Worm (Caenorhabditis elegans) whole organism, late embryonic: ENCODE data around the gene dnc-1.

Experiments used
- ama-1 ChIP-seq: fragments of 150-350 bp; optimal IDR thresholded peaks from 2 replicates; lab custom pipeline; 2014
- ceh-45 ChIP-seq: fragments of 200-800 bp; sonication (Bioruptor generic); IDR thresholded peaks from 2 replicates; pipeline ENCODE4 v1.3.6; 2022; ENCODE audit warnings: missing genetic modification reagents, missing genetic modification characterization, missing compliant biosample characterization
- che-1 ChIP-seq: sonication (generic microtip); optimal IDR thresholded peaks from 2 replicates; lab custom pipeline; 2016; ENCODE audit warnings: mild to moderate bottlenecking, missing genetic modification characterization, missing compliant biosample characterization
- dve-1 ChIP-seq: sonication (generic microtip); optimal IDR thresholded peaks from 2 replicates; lab custom pipeline; 2017; ENCODE audit warnings: antibody characterized with exemption, mild to moderate bottlenecking, missing genetic modification characterization, missing compliant biosample characterization
- elt-2 ChIP-seq: sonication (generic microtip); optimal IDR thresholded peaks from 2 replicates; lab custom pipeline; 2016; ENCODE audit warnings: missing genetic modification reagents, missing genetic modification characterization, missing compliant biosample characterization
- elt-4 ChIP-seq: sonication (generic microtip); optimal IDR thresholded peaks from 2 replicates; lab custom pipeline; 2016; ENCODE audit warnings: missing genetic modification characterization, missing compliant biosample characterization
- fkh-6 ChIP-seq: sonication (generic microtip); optimal IDR thresholded peaks from 2 replicates; lab custom pipeline; 2016; ENCODE audit warnings: missing genetic modification characterization, missing compliant biosample characterization
- hlh-15 ChIP-seq: sonication (generic microtip); optimal IDR thresholded peaks from 2 replicates; lab custom pipeline; 2016; ENCODE audit warnings: missing genetic modification characterization, missing compliant biosample characterization
- mec-3 ChIP-seq: sonication (generic microtip); optimal IDR thresholded peaks from 2 replicates; lab custom pipeline; 2016; ENCODE audit warnings: borderline replicate concordance, missing genetic modification characterization, missing compliant biosample characterization
- pax-1 ChIP-seq: fragments of 150-350 bp; optimal IDR thresholded peaks from 2 replicates; lab custom pipeline; 2014; ENCODE audit warnings: missing biosample characterization, missing genetic modification characterization
- pha-4 ChIP-seq: fragments of 150-350 bp; optimal IDR thresholded peaks from 2 replicates; lab custom pipeline; 2018; ENCODE audit warnings: missing biosample characterization, missing genetic modification reagents, missing genetic modification characterization
- pqm-1 ChIP-seq: sonication (generic microtip); optimal IDR thresholded peaks from 2 replicates; lab custom pipeline; 2016; ENCODE audit warnings: missing genetic modification characterization, missing compliant biosample characterization
- tbx-2 ChIP-seq: sonication (generic microtip); optimal IDR thresholded peaks from 2 replicates; lab custom pipeline; 2016; ENCODE audit warnings: missing genetic modification characterization, missing compliant biosample characterization
- unc-55 ChIP-seq: sonication (generic microtip); optimal IDR thresholded peaks from 2 replicates; lab custom pipeline; 2017; ENCODE audit warnings: missing biosample characterization, missing genetic modification reagents, missing genetic modification characterization

DNA sequence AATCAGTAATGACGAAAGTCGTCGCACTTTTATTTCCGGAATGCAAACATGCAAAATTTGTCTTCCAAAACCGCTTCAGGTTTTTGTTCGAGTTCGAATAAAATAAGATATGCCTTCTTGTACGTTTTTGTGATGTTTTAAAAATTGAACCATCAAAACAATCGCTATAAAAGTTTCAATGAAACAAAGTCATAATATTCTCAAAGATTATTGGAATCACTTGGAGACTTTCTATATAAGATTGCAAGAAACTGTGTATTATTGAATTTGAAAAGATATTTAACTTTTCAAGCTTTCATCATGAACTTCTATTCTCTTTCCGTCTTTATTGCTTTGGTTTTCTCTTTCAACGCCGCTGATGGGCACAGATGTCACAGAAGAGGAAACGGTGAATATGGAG is 56.2 kb downstream of the dnc-1 start, which contains the start of gene fipr-14:
- TF ChIP-seq ceh-45 (GFP tag; lab: Robert Waterston, UW) (no peak), mec-3 (no peak), che-1 (tag; lab: Kevin White, UChicago) (no peak), tbx-2 (tag; lab: Kevin White, UChicago) (no peak), elt-4 (tag; lab: Kevin White, UChicago) (no peak), pax-1 (tag; lab: Kevin White, UChicago) (no peak), hlh-15 (tag; lab: Kevin White, UChicago) (no peak), pha-4 (no peak), elt-2 (tag; lab: Kevin White, UChicago) (no peak), ama-1 (lab: Kevin White, UChicago) (no peak), unc-55 (GFP tag; lab: Kevin White, UChicago) (no peak), dve-1 (tag; lab: Kevin White, UChicago) (no peak), fkh-6 (tag; lab: Kevin White, UChicago) (no peak), pqm-1 (tag; lab: Kevin White, UChicago) (no peak)
